Fruit fly (Drosophila melanogaster) whole organism, pupa: Measurements from ENCODE around the gene RpL10.

Experiments
- CG10348 ChIP-seq: fragments of 200-800 bp; sonication (Bioruptor generic); IDR thresholded peaks from 2 replicates; pipeline ENCODE4 v1.3.6; 2022; ENCODE audit warnings: missing biosample characterization, missing genetic modification characterization
- CG12605 ChIP-seq: fragments of 200-800 bp; sonication (Bioruptor generic); IDR thresholded peaks from 2 replicates; pipeline ENCODE4 v1.3.6; 2022; ENCODE audit warnings: missing biosample characterization, missing genetic modification characterization
- CG13204 ChIP-seq: fragments of 200-800 bp; sonication (Bioruptor generic); optimal IDR thresholded peaks from 2 replicates; lab custom pipeline; 2018; ENCODE audit warnings: missing biosample characterization, mild to moderate bottlenecking, missing genetic modification characterization, moderate library complexity
- CG14655 ChIP-seq: fragments of 200-800 bp; sonication (Bioruptor generic); optimal IDR thresholded peaks from 3 replicates; lab custom pipeline; 2017; ENCODE audit warnings: mild to moderate bottlenecking, missing biosample characterization, missing genetic modification reagents, missing genetic modification characterization
- CG15710 ChIP-seq: fragments of 200-800 bp; sonication (Bioruptor generic); optimal IDR thresholded peaks from 2 replicates; lab custom pipeline; 2018; ENCODE audit warnings: missing biosample characterization, mild to moderate bottlenecking, missing genetic modification characterization, moderate library complexity
- CG17806 ChIP-seq: fragments of 200-800 bp; sonication (Bioruptor generic); optimal IDR thresholded peaks from 2 replicates; lab custom pipeline; 2018; ENCODE audit warnings: missing biosample characterization, mild to moderate bottlenecking, missing genetic modification characterization, moderate library complexity
- CG32121 ChIP-seq: fragments of 200-800 bp; sonication (Bioruptor generic); IDR thresholded peaks from 2 replicates; pipeline ENCODE4 v1.3.6; 2022; ENCODE audit warnings: missing biosample characterization, missing genetic modification characterization
- CG34367 ChIP-seq: fragments of 200-800 bp; sonication (Bioruptor generic); optimal IDR thresholded peaks from 2 replicates; lab custom pipeline; 2018; ENCODE audit warnings: missing biosample characterization, mild to moderate bottlenecking, missing genetic modification characterization
- CG4496 ChIP-seq: fragments of 200-800 bp; sonication (Bioruptor generic); IDR thresholded peaks from 3 replicates; pipeline ENCODE4 v1.3.6; 2022; ENCODE audit warnings: missing biosample characterization, missing genetic modification characterization
- CG8159 ChIP-seq: fragments of 200-800 bp; sonication (Bioruptor generic); optimal IDR thresholded peaks from 3 replicates; lab custom pipeline; 2018; ENCODE audit warnings: missing biosample characterization, mild to moderate bottlenecking, missing genetic modification characterization, moderate library complexity
- CG8301 ChIP-seq: fragments of 200-800 bp; sonication (Bioruptor generic); optimal IDR thresholded peaks from 2 replicates; lab custom pipeline; 2018; ENCODE audit warnings: missing biosample characterization, mild to moderate bottlenecking, missing genetic modification characterization
- CG9948 ChIP-seq: fragments of 200-800 bp; sonication (Bioruptor generic); optimal IDR thresholded peaks from 2 replicates; lab custom pipeline; 2018; ENCODE audit warnings: missing biosample characterization, mild to moderate bottlenecking, missing genetic modification characterization, moderate library complexity
- D1 ChIP-seq: fragments of 200-800 bp; sonication (Bioruptor generic); optimal IDR thresholded peaks from 2 replicates; lab custom pipeline; 2018; ENCODE audit warnings: missing biosample characterization, mild to moderate bottlenecking, missing genetic modification characterization, moderate library complexity
- EcR ChIP-seq: fragments of 200-800 bp; sonication (Bioruptor generic); optimal IDR thresholded peaks from 3 replicates; lab custom pipeline; 2019; ENCODE audit warnings: missing biosample characterization, missing genetic modification characterization, mild to moderate bottlenecking, moderate library complexity, missing genetic modification reagents
- Ets98B ChIP-seq: fragments of 200-800 bp; sonication (Bioruptor generic); IDR thresholded peaks from 2 replicates; pipeline ENCODE4 v1.3.6; 2022; ENCODE audit warnings: missing biosample characterization, missing genetic modification characterization
- Pif1A ChIP-seq: fragments of 200-800 bp; sonication (Bioruptor generic); optimal IDR thresholded peaks from 3 replicates; lab custom pipeline; 2016; ENCODE audit warnings: missing biosample characterization, missing genetic modification characterization
- Pif1B ChIP-seq: fragments of 200-800 bp; sonication (Bioruptor generic); optimal IDR thresholded peaks from 3 replicates; lab custom pipeline; 2016; ENCODE audit warnings: missing biosample characterization, missing genetic modification characterization
- Snoo ChIP-seq: fragments of 200-800 bp; sonication (Bioruptor generic); optimal IDR thresholded peaks from 3 replicates; lab custom pipeline; 2017; ENCODE audit warnings: missing biosample characterization, mild to moderate bottlenecking, missing genetic modification characterization, inconsistent platforms
- fd96Ca ChIP-seq: fragments of 200-800 bp; sonication (Bioruptor generic); IDR thresholded peaks from 3 replicates; pipeline ENCODE4 v1.3.6; 2022; ENCODE audit warnings: missing biosample characterization, missing genetic modification characterization
- gl ChIP-seq: fragments of 200-800 bp; sonication (Bioruptor generic); optimal IDR thresholded peaks from 2 replicates; lab custom pipeline; 2018; ENCODE audit warnings: missing biosample characterization, mild to moderate bottlenecking, missing genetic modification characterization
- rn ChIP-seq: fragments of 200-800 bp; sonication (Bioruptor generic); IDR thresholded peaks from 2 replicates; pipeline ENCODE4 v1.3.6; 2022; ENCODE audit warnings: missing biosample characterization, missing genetic modification characterization

Gene RpL10

dm6 chr3L:23095277-23095676 lies at the start of gene RpL10:
Gene RpL10, minus strand, starts transcription at chr3L:23095471.
- TF ChIP-seq rn, result no peak
- peak; percentile 42 for TF ChIP-seq CG34367
- TF ChIP-seq CG9948, result no peak
- TF ChIP-seq fd96Ca, result no peak
- TF ChIP-seq Snoo (tag; lab: Kevin White, UChicago), result peak; percentile 65
- no peak for TF ChIP-seq EcR (GFP tag; lab: Kevin White, UChicago)
- no peak for TF ChIP-seq CG17806 (tag; lab: Kevin White, UChicago)
- TF ChIP-seq CG14655 (GFP tag; lab: Kevin White, UChicago), result no peak
- no peak for TF ChIP-seq CG10348 (GFP tag; lab: Robert Waterston, UW)
- TF ChIP-seq Pif1B (GFP tag; lab: Kevin White, UChicago), result no peak
- no peak for TF ChIP-seq CG8301 (tag; lab: Kevin White, UChicago)
- no peak for TF ChIP-seq D1
- peak; percentile 45 for TF ChIP-seq Pif1A
- TF ChIP-seq CG12605, result no peak
- peak; percentile 29 for TF ChIP-seq CG15710 (tag; lab: Kevin White, UChicago)
- TF ChIP-seq CG8159, result peak; percentile 20
- TF ChIP-seq CG4496 (GFP tag; lab: Robert Waterston, UW), result no peak
- no peak; the same call in 1 of the 2 replicates for TF ChIP-seq CG32121 (GFP tag; lab: Robert Waterston, UW)
- TF ChIP-seq gl (tag; lab: Kevin White, UChicago), result no peak
- TF ChIP-seq Ets98B, result no peak
- no peak for TF ChIP-seq CG13204 (GFP tag; lab: Kevin White, UChicago)

- TF ChIP-seq CG13204 (GFP tag; lab: Kevin White, UChicago), result no peak
- no peak for TF ChIP-seq Pif1A
- TF ChIP-seq CG14655 (GFP tag; lab: Kevin White, UChicago), result peak; percentile 11
- TF ChIP-seq CG15710 (tag; lab: Kevin White, UChicago), result no peak
- no peak for TF ChIP-seq D1
- TF ChIP-seq Snoo (tag; lab: Kevin White, UChicago), result no peak
- TF ChIP-seq rn, result no peak
- no peak for TF ChIP-seq CG8301 (tag; lab: Kevin White, UChicago)
- TF ChIP-seq CG34367, result peak; percentile 28
- TF ChIP-seq CG32121 (GFP tag; lab: Robert Waterston, UW), result no peak
- TF ChIP-seq CG8159, result peak; percentile 32
- no peak for TF ChIP-seq fd96Ca
- TF ChIP-seq, all 21 proteins: peak for 3
These were observed 30.5 kb upstream of the RpL10 start, which contains the start of gene CG33217 for dm6 chr3L:23125736-23126135. Gene CG33217, plus strand, starts transcription at chr3L:23126025.

DNA sequence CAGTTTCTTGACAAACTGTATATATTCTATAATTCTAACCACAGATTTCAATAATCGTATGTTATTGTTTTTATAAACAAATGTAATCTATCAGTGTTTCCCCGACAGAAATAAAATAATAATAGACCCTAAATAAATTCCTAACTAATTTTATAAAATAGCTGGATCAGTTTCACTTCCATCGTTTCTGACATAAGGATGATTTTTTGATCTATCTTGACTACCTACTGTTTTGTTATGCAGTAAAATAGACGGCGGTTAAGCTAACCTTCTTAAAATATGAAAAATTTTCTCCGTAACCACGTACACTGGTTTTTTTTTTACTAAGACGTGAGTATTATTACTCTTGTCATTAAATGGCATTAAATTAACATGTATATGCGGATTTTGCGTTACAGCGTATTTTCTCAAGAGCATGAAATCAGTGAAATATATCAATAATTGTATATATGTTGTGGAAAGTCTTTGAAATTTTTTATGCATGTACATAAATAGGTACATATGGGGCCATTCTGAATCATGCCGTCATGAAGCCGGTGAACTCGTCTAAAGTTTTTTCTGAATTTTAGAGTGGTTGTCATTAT lies 4.2 kb upstream of the RpL10 start:
- TF ChIP-seq EcR (GFP tag; lab: Kevin White, UChicago) (no peak), rn (no peak)

- TF ChIP-seq CG10348 (GFP tag; lab: Robert Waterston, UW) (no peak), Pif1A (no peak), CG14655 (GFP tag; lab: Kevin White, UChicago) (no peak), CG15710 (tag; lab: Kevin White, UChicago) (no peak), Snoo (tag; lab: Kevin White, UChicago) (no peak), CG17806 (tag; lab: Kevin White, UChicago) (no peak), CG8301 (tag; lab: Kevin White, UChicago) (no peak), CG34367 (no peak), Ets98B (no peak), CG12605 (no peak), fd96Ca (no peak), CG4496 (GFP tag; lab: Robert Waterston, UW) (no peak), gl (tag; lab: Kevin White, UChicago) (no peak), D1 (no peak), CG13204 (GFP tag; lab: Kevin White, UChicago) (no peak), EcR (GFP tag; lab: Kevin White, UChicago) (no peak), Pif1B (GFP tag; lab: Kevin White, UChicago) (no peak), CG32121 (GFP tag; lab: Robert Waterston, UW) (no peak), rn (no peak), CG9948 (no peak)
These were observed 1.6 kb upstream of the RpL10 start, which contains the start of gene CkIIalpha for dm6 chr3L:23096803-23097425. Gene CkIIalpha, plus strand, starts transcription at chr3L:23097072.

DNA sequence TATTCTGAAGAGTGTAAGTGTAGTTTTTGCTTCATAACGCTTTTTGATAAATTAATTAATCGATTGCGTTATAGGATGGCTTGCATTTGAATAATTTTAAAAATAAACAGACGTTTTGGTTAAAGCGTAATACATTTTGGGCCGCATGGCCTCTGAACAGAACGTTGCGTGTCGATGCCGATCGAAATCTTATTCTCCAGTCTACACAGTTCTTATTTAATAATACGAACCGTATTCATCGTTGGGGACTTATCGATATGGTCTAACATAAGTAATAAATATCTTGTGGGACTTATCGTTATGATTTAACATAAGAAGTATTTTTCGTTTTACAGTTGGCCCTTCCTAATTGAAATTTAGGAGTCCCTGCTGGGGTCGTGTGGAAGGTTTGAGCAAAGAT lies 6.3 kb downstream of the RpL10 start:
- TF ChIP-seq CG17806 (tag; lab: Kevin White, UChicago) (no peak), rn (no peak), Pif1B (GFP tag; lab: Kevin White, UChicago) (no peak), CG8301 (tag; lab: Kevin White, UChicago) (no peak), CG13204 (GFP tag; lab: Kevin White, UChicago) (no peak), CG32121 (GFP tag; lab: Robert Waterston, UW) (no peak), Pif1A (no peak), CG9948 (no peak), CG34367 (no peak), D1 (no peak)
- TF ChIP-seq, all 21 proteins: peak for 0

DNA sequence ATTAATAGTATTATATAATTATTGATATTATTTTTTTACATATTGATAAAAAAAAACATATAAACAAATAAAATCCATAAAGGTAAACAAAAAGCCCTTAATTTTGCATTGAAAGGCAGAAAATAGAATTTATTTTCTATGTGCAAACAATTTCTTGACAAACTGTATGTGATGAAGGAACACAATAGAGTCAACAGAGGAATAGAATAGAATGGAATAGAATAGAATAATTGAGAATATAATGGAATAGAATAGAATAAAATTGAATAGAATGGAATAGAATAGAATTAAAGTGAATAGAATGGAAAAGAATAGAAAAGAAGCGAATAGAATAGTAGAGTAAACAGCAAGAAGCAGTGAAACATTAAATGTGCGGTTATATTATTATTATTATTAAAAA lies 14.0 kb downstream of the RpL10 start:
- TF ChIP-seq CG14655 (GFP tag; lab: Kevin White, UChicago) (no peak), Pif1B (GFP tag; lab: Kevin White, UChicago) (no peak), fd96Ca (no peak), CG9948 (no peak), CG15710 (tag; lab: Kevin White, UChicago) (no peak), Pif1A (no peak), D1 (no peak), CG12605 (no peak), CG32121 (GFP tag; lab: Robert Waterston, UW) (no peak), CG13204 (GFP tag; lab: Kevin White, UChicago) (no peak), CG8301 (tag; lab: Kevin White, UChicago) (no peak), CG8159 (no peak), CG4496 (GFP tag; lab: Robert Waterston, UW) (no peak), Snoo (tag; lab: Kevin White, UChicago) (no peak), CG17806 (tag; lab: Kevin White, UChicago) (no peak)
